Worm (Caenorhabditis elegans) whole organism, early embryonic: ENCODE results near the gene K11D12.6.

Source experiments
- B0310.2 ChIP-seq: sonication (generic microtip); optimal IDR thresholded peaks from 2 replicates; lab custom pipeline; 2016; ENCODE audit warnings: mild to moderate bottlenecking, missing genetic modification characterization, missing compliant biosample characterization
- F13C5.2 ChIP-seq: sonication (generic microtip); optimal IDR thresholded peaks from 2 replicates; lab custom pipeline; 2017; ENCODE audit warnings: mild to moderate bottlenecking, missing genetic modification characterization, inconsistent platforms, missing compliant biosample characterization
- aly-1 ChIP-seq: sonication (generic microtip); optimal IDR thresholded peaks from 2 replicates; lab custom pipeline; 2016; ENCODE audit warnings: missing genetic modification characterization, missing compliant biosample characterization
- ama-1 ChIP-seq: fragments of 150-350 bp; optimal IDR thresholded peaks from 2 replicates; lab custom pipeline; 2014
- ceh-13 ChIP-seq: fragments of 200-800 bp; sonication (Bioruptor generic); optimal IDR thresholded peaks from 2 replicates; lab custom pipeline; 2018; ENCODE audit warnings: mild to moderate bottlenecking, missing genetic modification characterization, missing compliant biosample characterization
- ceh-36 ChIP-seq: sonication (generic microtip); optimal IDR thresholded peaks from 2 replicates; lab custom pipeline; 2016; ENCODE audit warnings: missing genetic modification characterization, inconsistent platforms, missing compliant biosample characterization
- ets-7 ChIP-seq: sonication (generic microtip); optimal IDR thresholded peaks from 2 replicates; lab custom pipeline; 2016; ENCODE audit warnings: missing genotype, missing genetic modification characterization, missing compliant biosample characterization
- flt-1 ChIP-seq: fragments of 200-800 bp; sonication (Bioruptor generic); IDR thresholded peaks from 2 replicates; pipeline ENCODE4 v1.3.6; 2022; ENCODE audit warnings: missing genetic modification characterization, missing compliant biosample characterization
- hmbx-1 ChIP-seq: sonication (generic microtip); optimal IDR thresholded peaks from 2 replicates; lab custom pipeline; 2016; ENCODE audit warnings: mild to moderate bottlenecking, missing genetic modification characterization, missing compliant biosample characterization
- hmg-4 ChIP-seq: fragments of 200-800 bp; sonication (Bioruptor generic); optimal IDR thresholded peaks from 2 replicates; lab custom pipeline; 2018; ENCODE audit warnings: mild to moderate bottlenecking, missing genetic modification characterization, missing compliant biosample characterization
- hnd-1 ChIP-seq: sonication (generic microtip); optimal IDR thresholded peaks from 2 replicates; lab custom pipeline; 2016; ENCODE audit warnings: missing genetic modification characterization, missing compliant biosample characterization
- pes-1 ChIP-seq: fragments of 200-800 bp; sonication (Bioruptor generic); IDR thresholded peaks from 2 replicates; pipeline ENCODE4 v1.3.6; 2022; ENCODE audit warnings: missing genetic modification reagents, missing genetic modification characterization, missing compliant biosample characterization
- scrt-1 ChIP-seq: fragments of 200-800 bp; sonication (Bioruptor generic); IDR thresholded peaks from 2 replicates; pipeline ENCODE4 v1.3.6; 2022; ENCODE audit warnings: missing genetic modification characterization, missing compliant biosample characterization
- sea-1 ChIP-seq: fragments of 200-800 bp; sonication (Bioruptor generic); conservative IDR thresholded peaks from 2 replicates; pipeline ENCODE4 v1.3.6; 2022; ENCODE audit warnings: missing genetic modification characterization, missing compliant biosample characterization
- tbx-11 ChIP-seq: fragments of 200-800 bp; sonication (Bioruptor generic); IDR thresholded peaks from 2 replicates; pipeline ENCODE4 v1.3.6; 2022; ENCODE audit warnings: missing genetic modification characterization, missing compliant biosample characterization
- tbx-37 ChIP-seq: fragments of 200-800 bp; sonication (Bioruptor generic); conservative IDR thresholded peaks from 2 replicates; pipeline ENCODE4 v1.3.6; 2022; ENCODE audit warnings: missing genetic modification reagents, missing genetic modification characterization, missing compliant biosample characterization
- tra-4 ChIP-seq: sonication (generic microtip); optimal IDR thresholded peaks from 2 replicates; lab custom pipeline; 2017; ENCODE audit warnings: missing genetic modification characterization, missing compliant biosample characterization

K11D12.6 gene

DNA sequence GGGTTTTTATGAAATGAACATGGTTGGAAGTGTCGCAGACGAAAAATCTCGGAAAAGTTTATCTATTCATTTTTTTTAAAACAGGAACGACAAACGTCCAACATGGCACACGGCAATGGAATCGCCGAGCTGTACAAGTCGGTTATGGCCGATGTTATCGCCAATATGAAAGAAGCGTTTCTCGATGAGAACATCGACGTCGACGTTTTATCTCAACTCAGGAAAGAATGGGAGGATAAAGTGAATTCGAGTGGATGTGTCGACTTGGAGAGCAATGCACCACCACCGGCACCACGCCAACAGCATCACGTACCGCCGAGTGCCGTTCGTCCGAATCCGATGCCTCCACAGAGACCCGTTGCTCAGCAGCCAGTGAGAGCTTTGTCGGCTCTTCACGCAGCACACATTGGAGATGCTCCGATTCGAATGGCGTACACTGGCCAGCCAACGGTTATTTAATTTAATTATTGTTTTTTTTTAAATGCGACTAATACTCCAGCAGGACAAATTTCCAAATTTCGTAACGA is 15.2 kb upstream of the K11D12.6 start:
- TF ChIP-seq ceh-36: no peak
- no peak for TF ChIP-seq hnd-1 (tag; lab: Kevin White, UChicago)
- no peak for TF ChIP-seq sea-1 (GFP tag; lab: Robert Waterston, UW)
- no peak for TF ChIP-seq ets-7 (tag; lab: Kevin White, UChicago)
- TF ChIP-seq tra-4: no peak
- TF ChIP-seq hmg-4: no peak
- no peak for TF ChIP-seq F13C5.2
- TF ChIP-seq pes-1 (GFP tag; lab: Robert Waterston, UW): no peak
- TF ChIP-seq scrt-1 (GFP tag; lab: Robert Waterston, UW): no peak
- TF ChIP-seq tbx-37 (GFP tag; lab: Robert Waterston, UW): no peak

DNA sequence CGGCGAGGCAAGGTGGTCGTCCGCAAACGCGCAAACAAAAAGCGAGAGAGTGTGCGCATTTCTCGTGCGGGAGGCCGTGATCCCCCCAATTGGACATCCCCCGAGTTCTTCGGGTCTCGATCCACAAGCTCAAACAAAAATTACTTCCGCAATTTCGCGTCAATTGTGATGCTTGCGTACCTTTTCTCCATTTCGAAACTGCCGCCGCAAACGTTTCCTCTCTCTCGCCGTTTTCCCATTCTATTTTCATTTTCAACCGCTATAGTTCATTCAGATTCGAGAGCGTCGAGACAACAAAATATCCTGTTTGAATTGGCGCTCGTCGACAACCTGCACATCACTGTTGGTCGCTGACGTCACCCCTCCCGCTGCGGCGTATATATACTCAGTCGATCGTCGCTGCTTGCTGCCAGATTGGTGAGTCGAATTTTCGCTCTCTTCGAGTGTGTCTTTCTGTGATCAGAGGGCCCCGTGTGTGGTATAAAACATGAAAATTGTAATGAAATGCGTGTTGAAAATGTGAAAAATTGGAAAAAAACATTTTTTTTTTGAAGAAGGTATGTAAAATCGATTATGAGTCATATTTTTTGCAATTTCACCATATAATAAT is 14.5 kb upstream of the K11D12.6 start, which contains the start of the genes pqn-51 and K11D12.14:
TSS of gene pqn-51 (plus strand) at position 275 of the 610 bp plus-strand sequence.
TSS of gene K11D12.14 (plus strand) at position 304 of the 610 bp plus-strand sequence.
- TF ChIP-seq ets-7 (tag; lab: Kevin White, UChicago) (no peak), pes-1 (GFP tag; lab: Robert Waterston, UW) (0 out of 2 replicates have a peak, but pooled peaks have one; percentile 32), flt-1 (0 out of 2 replicates have a peak, but pooled peaks have one; percentile 20), F13C5.2 (peak; percentile 71), hmbx-1 (tag; lab: Kevin White, UChicago) (no peak), hmg-4 (peak; percentile 15), scrt-1 (GFP tag; lab: Robert Waterston, UW) (peak; percentile 85)

DNA sequence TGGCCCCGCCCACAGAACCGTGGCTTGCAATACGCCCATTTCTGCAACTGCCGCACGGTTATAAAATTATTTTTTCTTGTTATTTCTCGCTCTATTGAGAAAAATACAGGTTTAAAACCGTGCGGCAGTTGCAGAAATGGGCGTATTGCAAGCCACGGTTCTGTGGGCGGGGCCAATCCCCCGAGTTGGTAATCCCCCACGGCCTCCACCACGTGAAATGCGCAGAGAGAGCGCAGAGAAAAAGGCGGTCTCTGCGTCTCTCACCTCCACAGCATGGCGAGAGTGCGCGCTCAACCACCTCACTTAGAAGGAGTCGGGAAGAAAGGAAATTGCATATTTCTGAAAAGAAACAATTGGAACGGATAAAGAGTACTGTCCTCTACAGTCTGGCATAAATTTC is 12.3 kb upstream of the K11D12.6 start:
- TF ChIP-seq scrt-1 (GFP tag; lab: Robert Waterston, UW) (peak; percentile 88), sea-1 (GFP tag; lab: Robert Waterston, UW) (peak; percentile 69; the same call in 1 of the 2 replicates), pes-1 (GFP tag; lab: Robert Waterston, UW) (peak; percentile 42; the same call in 1 of the 2 replicates)

DNA sequence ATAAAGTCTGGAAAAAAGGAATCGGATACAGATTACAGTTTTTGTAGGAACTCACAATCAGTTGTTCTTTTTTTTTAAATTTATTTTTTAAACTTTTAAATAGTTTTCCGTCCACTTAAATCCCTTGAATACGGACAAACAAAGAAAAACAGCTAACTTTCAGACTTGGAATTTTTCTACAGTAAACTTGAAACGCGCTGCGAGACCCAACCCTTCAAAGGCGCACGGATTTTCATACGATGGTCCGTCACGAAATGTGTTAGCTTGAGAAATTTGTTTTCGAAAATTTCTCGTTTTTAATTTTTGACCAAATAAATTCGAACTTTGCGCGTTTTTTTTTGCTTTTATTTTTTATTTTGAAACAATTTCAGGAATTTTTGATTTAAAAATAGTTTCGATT is 11.6 kb upstream of the K11D12.6 start:
- no peak for TF ChIP-seq ama-1 (lab: Kevin White, UChicago)
- TF ChIP-seq F13C5.2: no peak
- TF ChIP-seq aly-1 (tag; lab: Kevin White, UChicago): no peak
- TF ChIP-seq sea-1 (GFP tag; lab: Robert Waterston, UW): no peak
- no peak for TF ChIP-seq ceh-36
- no peak for TF ChIP-seq tbx-37 (GFP tag; lab: Robert Waterston, UW)
- TF ChIP-seq hmg-4: no peak
- TF ChIP-seq hnd-1 (tag; lab: Kevin White, UChicago): no peak
- no peak for TF ChIP-seq scrt-1 (GFP tag; lab: Robert Waterston, UW)
- no peak for TF ChIP-seq ceh-13 (GFP tag; lab: Kevin White, UChicago)
- TF ChIP-seq B0310.2 (tag; lab: Kevin White, UChicago): no peak
- no peak for TF ChIP-seq pes-1 (GFP tag; lab: Robert Waterston, UW)
- no peak for TF ChIP-seq flt-1
- TF ChIP-seq ets-7 (tag; lab: Kevin White, UChicago): no peak
- TF ChIP-seq tbx-11 (GFP tag; lab: Robert Waterston, UW): no peak
- no peak for TF ChIP-seq hmbx-1 (tag; lab: Kevin White, UChicago)

DNA sequence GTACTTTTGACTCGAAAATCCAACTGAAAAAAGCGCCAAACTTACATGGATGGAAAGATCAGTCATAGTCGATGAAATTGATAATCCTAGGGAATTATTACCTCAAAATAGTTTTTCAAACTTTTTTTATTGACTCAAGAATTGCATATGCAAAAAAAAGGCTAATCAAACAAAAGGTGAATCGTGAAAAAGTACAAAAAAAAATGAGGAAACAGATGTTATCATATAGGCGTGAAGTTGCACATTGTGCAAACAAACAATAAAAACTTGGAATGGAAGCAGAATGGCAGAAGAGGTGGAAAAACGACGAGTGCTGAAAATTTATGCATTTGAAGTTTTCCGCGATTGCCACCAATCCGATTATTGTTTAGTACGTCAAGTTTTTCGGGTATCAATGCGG is 11.1 kb upstream of the K11D12.6 start, which contains the start of gene exc-14:
TSS of gene exc-14 (minus strand) at position 101 of the 400 bp plus-strand sequence.
- TF ChIP-seq flt-1 (no peak), B0310.2 (tag; lab: Kevin White, UChicago) (no peak), tbx-11 (GFP tag; lab: Robert Waterston, UW) (no peak), sea-1 (GFP tag; lab: Robert Waterston, UW) (no peak), pes-1 (GFP tag; lab: Robert Waterston, UW) (no peak), ceh-13 (GFP tag; lab: Kevin White, UChicago) (no peak), ama-1 (lab: Kevin White, UChicago) (no peak), ets-7 (tag; lab: Kevin White, UChicago) (no peak), scrt-1 (GFP tag; lab: Robert Waterston, UW) (no peak), hnd-1 (tag; lab: Kevin White, UChicago) (no peak)

DNA sequence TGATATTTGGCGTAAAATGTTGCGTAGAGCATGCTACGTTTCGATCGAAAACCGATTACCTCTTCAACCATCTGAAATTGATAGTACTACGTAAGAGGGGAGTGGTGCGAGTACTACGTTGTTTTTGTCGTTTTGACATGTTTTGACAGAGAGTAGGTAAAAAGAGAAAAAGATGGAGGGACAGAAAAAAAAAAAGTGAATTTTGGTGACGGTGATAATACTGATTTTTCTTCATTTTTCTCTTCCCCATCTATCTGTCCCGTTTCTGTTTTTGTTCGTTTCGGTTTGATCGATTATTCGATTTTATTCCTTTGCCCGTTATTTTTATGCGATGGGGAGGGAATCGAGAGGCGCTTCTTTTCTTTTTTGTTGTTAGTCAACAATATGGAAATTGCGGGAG is 6.0 kb upstream of the K11D12.6 start, which contains the start of gene K11D12.8:
TSS of gene K11D12.8 (minus strand) at position 77 of the 400 bp plus-strand sequence.
- TF ChIP-seq B0310.2 (tag; lab: Kevin White, UChicago) (no peak), tbx-37 (GFP tag; lab: Robert Waterston, UW) (no peak), tra-4 (no peak), hmg-4 (no peak), scrt-1 (GFP tag; lab: Robert Waterston, UW) (no peak), aly-1 (tag; lab: Kevin White, UChicago) (no peak), ceh-36 (no peak), F13C5.2 (no peak), ama-1 (lab: Kevin White, UChicago) (no peak), hmbx-1 (tag; lab: Kevin White, UChicago) (no peak), ceh-13 (GFP tag; lab: Kevin White, UChicago) (no peak), hnd-1 (tag; lab: Kevin White, UChicago) (no peak), flt-1 (no peak), sea-1 (GFP tag; lab: Robert Waterston, UW) (no peak), tbx-11 (GFP tag; lab: Robert Waterston, UW) (no peak), ets-7 (tag; lab: Kevin White, UChicago) (no peak), pes-1 (GFP tag; lab: Robert Waterston, UW) (no peak)

DNA sequence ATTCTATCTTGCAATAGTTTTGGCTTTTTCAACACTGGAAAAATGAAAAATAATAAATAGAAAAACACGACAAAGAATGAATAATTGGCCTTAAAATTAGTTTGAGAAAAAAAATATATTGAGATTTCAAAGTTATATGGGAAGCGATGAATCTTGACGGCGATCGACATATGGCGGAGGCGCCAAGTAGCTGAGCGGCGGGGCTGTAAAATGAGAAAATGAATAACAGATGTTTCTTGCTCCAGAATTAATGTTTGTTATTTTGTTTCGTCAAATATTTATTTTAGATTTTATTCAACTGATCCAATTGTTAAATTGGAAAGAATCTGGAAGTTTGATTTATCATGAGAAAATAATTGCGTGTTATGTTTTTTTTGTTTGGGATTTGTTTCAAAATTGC is 4.6 kb upstream of the K11D12.6 start, which contains the start of gene K11D12.11:
TSS of gene K11D12.11 (minus strand) at position 42 of the 400 bp plus-strand sequence.
- TF ChIP-seq hmbx-1 (tag; lab: Kevin White, UChicago): no peak
- no peak for TF ChIP-seq ama-1 (lab: Kevin White, UChicago)
- TF ChIP-seq aly-1 (tag; lab: Kevin White, UChicago): no peak
- no peak for TF ChIP-seq hnd-1 (tag; lab: Kevin White, UChicago)
- no peak for TF ChIP-seq sea-1 (GFP tag; lab: Robert Waterston, UW)
- TF ChIP-seq scrt-1 (GFP tag; lab: Robert Waterston, UW): no peak
- no peak for TF ChIP-seq tra-4
